Fruit fly (Drosophila melanogaster) whole organism, prepupa: ENCODE data around the gene CG44153.

Experiments used
- Smox ChIP-seq: fragments of 200-800 bp; sonication (Bioruptor generic); optimal IDR thresholded peaks from 3 replicates; lab custom pipeline; 2016; ENCODE audit warnings: missing biosample characterization, missing genetic modification characterization
- eg ChIP-seq: fragments of 200-800 bp; sonication (Bioruptor generic); IDR thresholded peaks from 3 replicates; pipeline ENCODE4 v1.3.6; 2022; ENCODE audit warnings: missing biosample characterization, missing genetic modification characterization

dm6 chr2L:10123963-10124362 is 56.1 kb downstream of the CG44153 start:
- TF ChIP-seq Smox = no peak
- no peak for TF ChIP-seq eg (GFP tag; lab: Robert Waterston, UW)
